Worm (Caenorhabditis elegans): Measurements from ENCODE around the gene R12B2.6.

R12B2.6 gene

DNA sequence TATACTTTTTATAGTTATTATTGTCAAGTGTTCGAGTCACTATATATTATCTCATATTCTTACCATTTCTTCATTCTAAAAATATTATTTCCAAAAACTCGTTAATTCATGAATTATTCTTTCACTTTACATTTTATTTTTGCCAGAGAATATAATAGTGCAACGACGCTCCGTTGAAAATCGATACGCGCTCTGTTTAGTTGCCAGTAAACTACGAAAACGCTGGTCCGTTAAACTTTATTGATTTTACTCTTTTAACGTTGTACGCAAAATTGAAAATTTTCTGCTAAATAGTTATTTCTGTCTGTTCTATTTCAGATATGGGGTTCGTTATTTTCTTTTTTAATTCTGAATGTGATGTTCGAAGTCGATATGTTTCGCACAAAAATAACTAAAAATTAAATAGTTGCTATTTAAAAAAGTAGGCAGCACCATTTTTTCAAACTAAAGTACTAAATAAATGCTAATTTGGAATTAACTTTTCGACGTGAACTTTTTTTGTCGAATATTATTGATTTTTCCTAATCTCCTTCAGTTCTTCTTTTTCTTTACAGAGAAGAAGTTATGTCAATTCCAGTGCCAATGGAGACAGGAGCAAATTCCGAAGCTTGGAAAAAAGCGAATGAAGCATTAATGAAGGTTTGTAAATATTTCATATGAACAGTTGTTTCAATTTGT, 45.5 kb upstream of the R12B2.6 start, which contains the start of gene hpo-10 (continued):
- no peak for TF ChIP-seq madf-5 (GFP tag; IDR thresholded peaks at IDR 0.05)
- no peak for TF ChIP-seq spr-3 (GFP tag; optimal IDR thresholded peaks at IDR 0.05)
- TF ChIP-seq nhr-6 (tag; optimal IDR thresholded peaks at IDR 0.05) = peak; percentile 43
- TF ChIP-seq T20F7.1 (GFP tag; optimal IDR thresholded peaks at IDR 0.05) = peak; percentile 89
- TF ChIP-seq nhr-77 (tag; optimal IDR thresholded peaks at IDR 0.05) = no peak
- no peak for TF ChIP-seq vab-7 (GFP tag; IDR thresholded peaks at IDR 0.05)
- TF ChIP-seq tra-1 (GFP tag; IDR thresholded peaks at IDR 0.05) = no peak
- TF ChIP-seq gei-8 (GFP tag; optimal IDR thresholded peaks at IDR 0.05) = no peak
- TF ChIP-seq hmg-1.1 (GFP tag; IDR thresholded peaks at IDR 0.05) = no peak
- TF ChIP-seq hlh-11 (tag; optimal IDR thresholded peaks at IDR 0.05) = no peak
- TF ChIP-seq lin-15B (tag; optimal IDR thresholded peaks at IDR 0.05) = no peak
- no peak for TF ChIP-seq mdt-29 (GFP tag; IDR thresholded peaks at IDR 0.05)
- TF ChIP-seq aha-1 (tag) = peak; percentile 96
- TF ChIP-seq mep-1 (tag; optimal IDR thresholded peaks at IDR 0.05) = peak; percentile 32
- TF ChIP-seq unc-62 (GFP tag; optimal IDR thresholded peaks at IDR 0.05 in 1 of 2) = no peak
- no peak for TF ChIP-seq unc-62 (tag; optimal IDR thresholded peaks at IDR 0.05)
- peak; percentile 22 for TF ChIP-seq hlh-30 (tag; optimal IDR thresholded peaks at IDR 0.05; ENCODE audit: insufficient read depth)
- TF ChIP-seq hif-1 (tag; optimal IDR thresholded peaks at IDR 0.05) = no peak

DNA sequence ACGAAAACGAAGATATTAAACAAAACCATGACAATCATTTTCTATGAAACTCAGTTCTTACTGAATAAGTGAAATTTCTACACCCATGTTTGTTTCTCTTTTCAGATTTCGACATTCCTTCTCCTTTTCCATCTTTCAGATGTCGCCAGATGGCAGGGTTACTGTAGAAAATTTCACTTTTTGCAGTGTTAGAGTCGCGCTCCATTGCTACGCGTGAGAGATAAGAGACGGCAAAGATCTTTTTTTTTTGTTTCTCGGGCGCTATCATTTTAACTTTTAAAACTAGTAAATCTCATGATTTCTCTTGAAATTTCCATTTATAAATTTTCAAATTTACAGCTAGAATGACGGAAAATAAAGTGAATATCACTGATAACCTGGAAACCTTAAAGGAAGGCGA, 44.3 kb upstream of the R12B2.6 start, which contains the start of the genes mig-21 and F01F1.2:
mig-21 (minus strand) TSS at position 166 of the 400 bp plus-strand sequence.
F01F1.2 (plus strand) TSS at position 340 of the 400 bp plus-strand sequence.
- TF ChIP-seq duxl-1 (tag; optimal IDR thresholded peaks at IDR 0.05; ENCODE audit: poor library complexity) (no peak), zfp-3 (GFP tag; conservative IDR thresholded peaks at IDR 0.05) (no peak), lin-15B (tag; optimal IDR thresholded peaks at IDR 0.05) (no peak), lsy-2 (tag; optimal IDR thresholded peaks at IDR 0.05) (peak in 1 of 2 experiments; percentile 75), mdl-1 (tag; optimal IDR thresholded peaks at IDR 0.05) (no peak), mdt-29 (GFP tag; IDR thresholded peaks at IDR 0.05) (no peak), hlh-30 (tag; optimal IDR thresholded peaks at IDR 0.05; ENCODE audit: insufficient read depth) (no peak), jun-1 (tag; optimal IDR thresholded peaks at IDR 0.05) (no peak), R02D3.7 (tag; optimal IDR thresholded peaks at IDR 0.05) (no peak), nhr-28 (tag; optimal IDR thresholded peaks at IDR 0.05) (no peak), mes-2 (tag; optimal IDR thresholded peaks at IDR 0.05; ENCODE audit: poor library complexity, severe bottlenecking) (peak; percentile 31), pqm-1 (tag; optimal IDR thresholded peaks at IDR 0.05) (no peak), madf-5 (GFP tag; IDR thresholded peaks at IDR 0.05) (no peak), gei-8 (GFP tag; optimal IDR thresholded peaks at IDR 0.05) (no peak), lin-29 (GFP tag; IDR thresholded peaks at IDR 0.05) (no peak), nhr-102 (tag; optimal IDR thresholded peaks at IDR 0.05) (no peak), tra-1 (GFP tag; IDR thresholded peaks at IDR 0.05) (no peak), unc-62 (GFP tag; optimal IDR thresholded peaks at IDR 0.05 in 1 of 2) (no peak), unc-62 (tag; optimal IDR thresholded peaks at IDR 0.05) (no peak), lin-38 (GFP tag; IDR thresholded peaks at IDR 0.05) (peak; percentile 49; the same call in 1 of the 2 replicates), saeg-2 (GFP tag; IDR thresholded peaks at IDR 0.05) (no peak), unc-130 (GFP tag; optimal IDR thresholded peaks at IDR 0.05) (no peak), D1046.2 (GFP tag; IDR thresholded peaks at IDR 0.05) (no peak), F37D6.2 (tag; optimal IDR thresholded peaks at IDR 0.05) (no peak)

DNA sequence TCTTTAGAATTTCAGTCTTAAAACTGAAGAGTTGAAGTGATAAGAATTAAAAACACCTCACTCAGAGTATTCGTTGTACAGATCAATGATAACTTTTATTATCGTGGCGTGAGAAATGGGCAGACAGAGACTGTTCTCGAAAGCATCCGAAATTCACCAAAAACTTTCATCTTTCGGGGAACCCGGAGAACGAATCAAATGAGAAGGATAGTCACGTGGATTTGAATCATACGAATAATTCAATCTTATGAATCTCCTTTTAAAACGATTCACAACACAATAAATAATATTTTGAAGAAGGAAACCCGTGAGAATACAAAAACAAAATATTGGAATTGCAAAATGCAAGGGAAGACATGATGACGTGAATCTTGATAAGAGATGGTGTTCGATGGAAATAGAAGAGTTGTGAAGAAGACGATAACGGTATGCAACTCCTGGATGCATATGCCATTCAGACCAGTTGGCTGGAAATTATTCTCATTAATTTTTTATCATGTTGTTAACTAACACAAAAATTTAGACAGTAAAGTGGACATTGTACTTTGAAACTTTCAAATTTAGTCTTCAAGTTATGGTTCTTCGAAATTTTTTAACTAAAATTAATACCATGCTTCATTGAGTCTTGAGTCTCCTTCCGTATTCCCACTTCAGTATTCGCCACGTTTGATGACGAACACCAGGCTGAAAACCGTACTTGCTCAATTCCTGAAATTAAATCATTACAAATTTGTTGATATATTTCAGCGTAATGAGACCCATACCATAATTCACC, 43.1 kb upstream of the R12B2.6 start:
- TF ChIP-seq snpc-4 (tag; optimal IDR thresholded peaks at IDR 0.05) = no peak
- no peak for TF ChIP-seq rbr-2 (tag; optimal IDR thresholded peaks at IDR 0.05)
- peak; percentile 57 for TF ChIP-seq nhr-28 (tag; optimal IDR thresholded peaks at IDR 0.05)
- no peak for TF ChIP-seq daf-8 (GFP tag; IDR thresholded peaks at IDR 0.05)
- no peak for TF ChIP-seq nhr-10 (tag; optimal IDR thresholded peaks at IDR 0.05)
- no peak for TF ChIP-seq unc-39 (tag; optimal IDR thresholded peaks at IDR 0.05)
- TF ChIP-seq ceh-28 (tag; optimal IDR thresholded peaks at IDR 0.05) = no peak
- TF ChIP-seq cey-2 (tag; optimal IDR thresholded peaks at IDR 0.05; ENCODE audit: borderline replicate concordance, insufficient read depth) = no peak
- peak; percentile 80 for TF ChIP-seq dve-1 (tag; optimal IDR thresholded peaks at IDR 0.05; ENCODE audit: insufficient read depth)
- no peak for TF ChIP-seq hif-1 (tag; optimal IDR thresholded peaks at IDR 0.05)
- TF ChIP-seq lin-13 (GFP tag; optimal IDR thresholded peaks at IDR 0.05) = no peak
- no peak for TF ChIP-seq arid-1 (GFP tag; conservative IDR thresholded peaks at IDR 0.05)
- no peak for TF ChIP-seq Y5F2A.4 (GFP tag; optimal IDR thresholded peaks at IDR 0.05)
- no peak for TF ChIP-seq ceh-20 (GFP tag; IDR thresholded peaks at IDR 0.05)
- no peak for TF ChIP-seq R02D3.7 (tag; optimal IDR thresholded peaks at IDR 0.05)
